Worm (Caenorhabditis elegans) whole organism, mixed stage, embryonic: ENCODE results near the gene pek-1.
A peak's percentile ranks its signal among the peaks of the same experiment; 100 is the strongest.

Experiments used
- M03D4.4 ChIP-seq: sonication (generic microtip); optimal IDR thresholded peaks from 2 replicates; lab custom pipeline; 2017; ENCODE audit warnings: mild to moderate bottlenecking, missing genetic modification characterization, missing compliant biosample characterization
- bed-3 ChIP-seq: fragments of 200-800 bp; sonication (Bioruptor generic); optimal IDR thresholded peaks from 3 replicates; lab custom pipeline; 2018; ENCODE audit warnings: mild to moderate bottlenecking, missing genetic modification characterization, moderate library complexity, missing compliant biosample characterization
- blmp-1 ChIP-seq: fragments of 150-350 bp; optimal IDR thresholded peaks from 2 replicates; lab custom pipeline; 2014; ENCODE audit warnings: missing biosample characterization, missing genetic modification characterization
- ceh-39 ChIP-seq: fragments of 150-350 bp; optimal IDR thresholded peaks from 2 replicates; lab custom pipeline; 2014; ENCODE audit warnings: missing biosample characterization, missing genetic modification characterization
- ceh-43 ChIP-seq: fragments of 200-800 bp; sonication (Bioruptor generic); optimal IDR thresholded peaks from 2 replicates; lab custom pipeline; 2018; ENCODE audit warnings: mild to moderate bottlenecking, missing genetic modification characterization, moderate library complexity, missing compliant biosample characterization
- cnd-1 ChIP-seq: fragments of 200-800 bp; sonication (Bioruptor generic); optimal IDR thresholded peaks from 2 replicates; lab custom pipeline; 2018; ENCODE audit warnings: mild to moderate bottlenecking, missing genetic modification characterization, missing compliant biosample characterization
- elt-3 ChIP-seq: fragments of 150-350 bp; optimal IDR thresholded peaks from 2 replicates; lab custom pipeline; 2014; ENCODE audit warnings: missing biosample characterization, missing genetic modification characterization
- flh-1 ChIP-seq: fragments of 200-800 bp; sonication (Bioruptor generic); optimal IDR thresholded peaks from 2 replicates; lab custom pipeline; 2018; ENCODE audit warnings: mild to moderate bottlenecking, missing genetic modification characterization, moderate library complexity, missing compliant biosample characterization
- hlh-1 ChIP-seq: fragments of 150-350 bp; optimal IDR thresholded peaks from 2 replicates; lab custom pipeline; 2014; ENCODE audit warnings: missing biosample characterization, missing genetic modification reagents, missing genetic modification characterization
- lin-13 ChIP-seq: fragments of 150-350 bp; optimal IDR thresholded peaks from 2 replicates; lab custom pipeline; 2014; ENCODE audit warnings: missing biosample characterization, missing genetic modification characterization
- lin-32 ChIP-seq: fragments of 200-800 bp; sonication (Bioruptor generic); optimal IDR thresholded peaks from 2 replicates; lab custom pipeline; 2018; ENCODE audit warnings: mild to moderate bottlenecking, missing genetic modification characterization, missing compliant biosample characterization
- lsy-2 ChIP-seq: fragments of 150-350 bp; optimal IDR thresholded peaks from 2 replicates; lab custom pipeline; 2014; ENCODE audit warnings: missing biosample characterization, missing genetic modification characterization
- mab-5 ChIP-seq: fragments of 150-350 bp; optimal IDR thresholded peaks from 2 replicates; lab custom pipeline; 2014; ENCODE audit warnings: missing biosample characterization, missing genetic modification characterization
- mep-1 ChIP-seq: fragments of 150-350 bp; optimal IDR thresholded peaks from 2 replicates; lab custom pipeline; 2017; ENCODE audit warnings: missing biosample characterization, missing genetic modification reagents, missing genetic modification characterization, inconsistent platforms
- mls-2 ChIP-seq: sonication (generic microtip); optimal IDR thresholded peaks from 2 replicates; lab custom pipeline; 2016; ENCODE audit warnings: mild to moderate bottlenecking, missing genetic modification characterization, moderate library complexity, missing compliant biosample characterization
- nhr-12 ChIP-seq: fragments of 150-350 bp; optimal IDR thresholded peaks from 2 replicates; lab custom pipeline; 2014; ENCODE audit warnings: missing biosample characterization, missing genetic modification characterization
- nhr-2 ChIP-seq: fragments of 150-350 bp; optimal IDR thresholded peaks from 2 replicates; lab custom pipeline; 2014; ENCODE audit warnings: missing biosample characterization, missing genetic modification characterization
- nhr-237 ChIP-seq: fragments of 150-350 bp; optimal IDR thresholded peaks from 2 replicates; lab custom pipeline; 2014; ENCODE audit warnings: missing biosample characterization, missing genetic modification characterization
- nhr-28 ChIP-seq: fragments of 150-350 bp; optimal IDR thresholded peaks from 2 replicates; lab custom pipeline; 2014; ENCODE audit warnings: missing biosample characterization, missing genetic modification characterization
- nhr-76 ChIP-seq: sonication (generic microtip); optimal IDR thresholded peaks from 2 replicates; lab custom pipeline; 2017; ENCODE audit warnings: missing biosample characterization, missing genetic modification characterization
- pha-4 ChIP-seq: fragments of 150-350 bp; optimal IDR thresholded peaks from 2 replicates; lab custom pipeline; 2018; ENCODE audit warnings: missing biosample characterization, missing genetic modification reagents, missing genetic modification characterization
- sem-2 ChIP-seq: fragments of 200-800 bp; sonication (Bioruptor generic); optimal IDR thresholded peaks from 2 replicates; lab custom pipeline; 2018; ENCODE audit warnings: mild to moderate bottlenecking, missing genetic modification characterization, missing compliant biosample characterization
- snpc-4 ChIP-seq: fragments of 150-350 bp; optimal IDR thresholded peaks from 2 replicates; lab custom pipeline; 2014; ENCODE audit warnings: missing biosample characterization, missing genetic modification characterization
- tbx-8 ChIP-seq: fragments of 200-800 bp; sonication (Bioruptor generic); optimal IDR thresholded peaks from 2 replicates; lab custom pipeline; 2018; ENCODE audit warnings: mild to moderate bottlenecking, missing genetic modification characterization, moderate library complexity, missing compliant biosample characterization
- unc-120 ChIP-seq: sonication (generic microtip); optimal IDR thresholded peaks from 2 replicates; lab custom pipeline; 2017; ENCODE audit warnings: missing genetic modification characterization, missing compliant biosample characterization; ENCODE audit not compliant: poor library complexity, severe bottlenecking
- unc-39 ChIP-seq: fragments of 150-350 bp; optimal IDR thresholded peaks from 2 replicates; lab custom pipeline; 2014; ENCODE audit warnings: missing biosample characterization, missing genetic modification characterization
- unc-62 ChIP-seq: fragments of 150-350 bp; optimal IDR thresholded peaks from 2 replicates; lab custom pipeline; 2014; ENCODE audit warnings: missing biosample characterization, missing genetic modification reagents, missing genetic modification characterization
- zip-8 ChIP-seq: fragments of 150-350 bp; optimal IDR thresholded peaks from 2 replicates; lab custom pipeline; 2014; ENCODE audit warnings: missing biosample characterization, missing genetic modification characterization
- ztf-11 ChIP-seq: fragments of 150-350 bp; optimal IDR thresholded peaks from 2 replicates; lab custom pipeline; 2014; ENCODE audit warnings: missing biosample characterization, missing genetic modification characterization

Gene pek-1

ce11 chrX:11414837-11415550 is at the start of gene pek-1:
Gene pek-1 (minus strand): TSS chrX:11414887.
- TF ChIP-seq zip-8 (tag; lab: Kevin White, UChicago) = peak; percentile 50
- TF ChIP-seq flh-1 = no peak
- TF ChIP-seq lsy-2 (tag; lab: Kevin White, UChicago) = peak; percentile 20
- peak; percentile 55 for TF ChIP-seq ceh-39 (tag; lab: Kevin White, UChicago)
- peak; percentile 20 for TF ChIP-seq pha-4 (tag; lab: Kevin White, UChicago)
- peak; percentile 1 for TF ChIP-seq blmp-1 (tag; lab: Kevin White, UChicago)
- TF ChIP-seq mls-2 (tag; lab: Kevin White, UChicago) = no peak
- peak; percentile 34 for TF ChIP-seq mep-1 (tag; lab: Kevin White, UChicago)
- TF ChIP-seq tbx-8 = no peak
- peak; percentile 33 for TF ChIP-seq elt-3
- TF ChIP-seq nhr-237 = peak; percentile 28
- TF ChIP-seq nhr-12 (tag; lab: Kevin White, UChicago) = peak; percentile 14
- TF ChIP-seq unc-120 (tag; lab: Kevin White, UChicago) = peak; percentile 0
- peak; percentile 76 for TF ChIP-seq hlh-1 (tag; lab: Kevin White, UChicago)
- TF ChIP-seq bed-3 (GFP tag; lab: Kevin White, UChicago) = no peak
- TF ChIP-seq, all 35 proteins: peak for 11

ce11 chrX:11463568-11463967 is 48.9 kb upstream of the pek-1 start:
- TF ChIP-seq unc-120 (tag; lab: Kevin White, UChicago) (peak; percentile 74), zip-8 (tag; lab: Kevin White, UChicago) (no peak), unc-62 (peak; percentile 64)

DNA sequence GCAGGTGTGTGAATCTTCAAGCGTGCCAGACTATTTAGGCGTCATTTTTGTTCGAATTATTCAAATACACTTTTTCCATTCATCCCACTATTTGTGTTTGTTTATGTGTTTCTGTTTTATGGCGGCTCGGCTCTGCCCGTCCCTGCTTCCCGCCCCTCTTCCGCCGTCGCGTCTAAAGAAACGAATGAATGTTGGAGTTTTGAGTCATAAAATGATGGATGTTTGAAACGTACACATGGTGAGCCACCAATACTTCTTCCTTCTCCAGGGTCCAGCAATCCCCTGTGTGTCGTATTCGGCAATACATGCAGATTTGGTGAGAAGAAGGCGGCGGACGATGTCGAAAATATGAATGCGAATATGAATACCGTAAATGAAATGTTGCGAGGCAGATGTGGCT is 48.3 kb upstream of the pek-1 start:
- TF ChIP-seq pha-4 (tag; lab: Kevin White, UChicago) = no peak
- no peak for TF ChIP-seq M03D4.4 (tag; lab: Kevin White, UChicago)
- TF ChIP-seq ceh-43 (GFP tag; lab: Kevin White, UChicago) = no peak
- TF ChIP-seq nhr-2 (tag; lab: Kevin White, UChicago) = no peak
- TF ChIP-seq ztf-11 (tag; lab: Kevin White, UChicago) = no peak
- TF ChIP-seq flh-1 = no peak
- TF ChIP-seq snpc-4 (tag; lab: Kevin White, UChicago) = no peak
- no peak for TF ChIP-seq elt-3
- no peak for TF ChIP-seq mls-2 (tag; lab: Kevin White, UChicago)
- TF ChIP-seq nhr-76 (tag; lab: Kevin White, UChicago) = no peak
- no peak for TF ChIP-seq nhr-28 (tag; lab: Kevin White, UChicago)
- TF ChIP-seq, all 35 proteins: peak for 0

- TF ChIP-seq mep-1 (tag; lab: Kevin White, UChicago) (no peak), mab-5 (tag; lab: Kevin White, UChicago) (no peak), flh-1 (no peak), lin-32 (no peak), nhr-2 (tag; lab: Kevin White, UChicago) (no peak), unc-39 (tag; lab: Kevin White, UChicago) (no peak), lsy-2 (tag; lab: Kevin White, UChicago) (no peak), lin-13 (tag; lab: Kevin White, UChicago) (no peak), bed-3 (GFP tag; lab: Kevin White, UChicago) (no peak), nhr-12 (tag; lab: Kevin White, UChicago) (no peak), sem-2 (no peak), ztf-11 (tag; lab: Kevin White, UChicago) (no peak)
- TF ChIP-seq, all 35 proteins: peak for 0
These were observed 47.4 kb upstream of the pek-1 start for ce11 chrX:11462112-11462511.

- peak; percentile 2 for TF ChIP-seq nhr-237
- peak; percentile 77 for TF ChIP-seq blmp-1 (tag; lab: Kevin White, UChicago)
- no peak for TF ChIP-seq unc-120 (tag; lab: Kevin White, UChicago)
- TF ChIP-seq, all 35 proteins: peak for 2
These were observed 46.9 kb upstream of the pek-1 start for ce11 chrX:11461545-11461944.

ce11 chrX:11456665-11457064 is 42.0 kb upstream of the pek-1 start:
- TF ChIP-seq snpc-4 (tag; lab: Kevin White, UChicago) = no peak
- TF ChIP-seq M03D4.4 (tag; lab: Kevin White, UChicago) = no peak
- no peak for TF ChIP-seq cnd-1 (tag; lab: Kevin White, UChicago)
- no peak for TF ChIP-seq ceh-39 (tag; lab: Kevin White, UChicago)
- no peak for TF ChIP-seq hlh-1 (tag; lab: Kevin White, UChicago)
- TF ChIP-seq flh-1 = no peak
- TF ChIP-seq nhr-12 (tag; lab: Kevin White, UChicago) = no peak
- TF ChIP-seq unc-39 (tag; lab: Kevin White, UChicago) = no peak
- no peak for TF ChIP-seq nhr-2 (tag; lab: Kevin White, UChicago)
- no peak for TF ChIP-seq unc-62
- TF ChIP-seq mep-1 (tag; lab: Kevin White, UChicago) = no peak
- TF ChIP-seq mab-5 (tag; lab: Kevin White, UChicago) = no peak
- TF ChIP-seq unc-120 (tag; lab: Kevin White, UChicago) = no peak
- TF ChIP-seq blmp-1 (tag; lab: Kevin White, UChicago) = no peak
- no peak for TF ChIP-seq mls-2 (tag; lab: Kevin White, UChicago)
- TF ChIP-seq ceh-43 (GFP tag; lab: Kevin White, UChicago) = no peak
- TF ChIP-seq lin-13 (tag; lab: Kevin White, UChicago) = no peak
